Worm (Caenorhabditis elegans) whole organism, L4 larva: ENCODE results near the gene ceh-40.

Experiments
- ceh-82 ChIP-seq: sonication (generic microtip); optimal IDR thresholded peaks from 2 replicates; lab custom pipeline; 2017; ENCODE audit warnings: missing biosample characterization, missing genetic modification characterization
- ctbp-1 ChIP-seq: fragments of 200-800 bp; sonication (Bioruptor generic); IDR thresholded peaks from 2 replicates; pipeline ENCODE4 v1.3.6; 2022; ENCODE audit warnings: missing genetic modification reagents, missing genetic modification characterization, missing compliant biosample characterization
- fos-1 ChIP-seq: fragments of 150-350 bp; optimal IDR thresholded peaks from 2 replicates; lab custom pipeline; 2014; ENCODE audit warnings: missing biosample characterization, missing genetic modification characterization
- jun-1 ChIP-seq: fragments of 150-350 bp; optimal IDR thresholded peaks from 2 replicates; lab custom pipeline; 2014; ENCODE audit warnings: missing biosample characterization, missing genetic modification reagents, missing genetic modification characterization
- lin-13 ChIP-seq: fragments of 150-350 bp; optimal IDR thresholded peaks from 2 replicates; lab custom pipeline; 2014; ENCODE audit warnings: missing biosample characterization, missing genetic modification reagents, missing genetic modification characterization
- lir-3 ChIP-seq: sonication (generic microtip); optimal IDR thresholded peaks from 2 replicates; lab custom pipeline; 2016; ENCODE audit warnings: mild to moderate bottlenecking, missing genetic modification characterization, missing compliant biosample characterization
- nhr-237 ChIP-seq: sonication (generic microtip); optimal IDR thresholded peaks from 2 replicates; lab custom pipeline; 2017; ENCODE audit warnings: missing biosample characterization, missing genetic modification characterization
- nhr-77 ChIP-seq: fragments of 150-350 bp; optimal IDR thresholded peaks from 2 replicates; lab custom pipeline; 2014; ENCODE audit warnings: missing biosample characterization, missing genetic modification characterization
- pha-4 ChIP-seq, 2 experiments: fragments of 150-350 bp in 1 of 2; fragments of 200-800 bp in 1 of 2; sonication (Bioruptor generic) in 1 of 2; IDR thresholded peaks in 1 of 2; optimal IDR thresholded peaks in 1 of 2; 2 replicates each; pipeline versions ENCODE4 v1.3.6 to Lab custom; 2014 to 2022; ENCODE audit warnings: missing genetic modification characterization in 2 of 2, missing genetic modification reagents in 2 of 2, missing biosample characterization in 1 of 2, missing compliant biosample characterization in 1 of 2
- skn-1 ChIP-seq: fragments of 150-350 bp; optimal IDR thresholded peaks from 2 replicates; lab custom pipeline; 2014; ENCODE audit warnings: missing biosample characterization, missing genetic modification characterization
- unc-62 ChIP-seq, 3 experiments: fragments of 150-350 bp in 1 of 3; sonication (generic microtip); optimal IDR thresholded peaks in 2 of 3; peaks in 1 of 3; 1 replicate in 1 of 3; 2 replicates in 2 of 3; lab custom pipeline; 2014 to 2017; ENCODE audit warnings: missing biosample characterization in 3 of 3, missing genetic modification characterization in 3 of 3, missing genetic modification reagents in 3 of 3, missing genotype in 1 of 3
- zip-2 ChIP-seq: fragments of 150-350 bp; optimal IDR thresholded peaks from 2 replicates; lab custom pipeline; 2014; ENCODE audit warnings: missing biosample characterization, missing genetic modification characterization
- ztf-11 ChIP-seq: fragments of 150-350 bp; optimal IDR thresholded peaks from 2 replicates; lab custom pipeline; 2014; ENCODE audit warnings: missing biosample characterization, missing genetic modification characterization

DNA sequence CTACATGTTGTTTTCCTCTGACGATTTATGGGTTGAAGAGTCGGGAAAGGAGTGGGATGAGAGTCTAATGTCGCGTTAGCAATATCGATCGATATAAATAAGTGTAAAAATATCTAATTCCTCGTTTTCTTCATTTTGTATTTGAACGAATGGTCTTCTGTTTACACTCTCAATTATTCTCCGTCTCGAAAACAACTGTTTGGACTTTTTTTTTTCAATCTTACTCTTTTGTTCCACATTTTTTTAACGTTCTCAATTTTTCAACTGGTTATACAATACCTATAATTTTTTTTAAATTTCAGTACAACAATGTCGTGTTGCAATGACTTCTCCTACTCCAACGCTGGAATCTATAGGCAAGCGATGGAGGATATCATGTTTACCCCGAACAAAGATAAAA lies 780 bp upstream of the ceh-40 start, which contains the start of gene F17A2.13:
- TF ChIP-seq lir-3 (tag; lab: Kevin White, UChicago) (no peak), fos-1 (tag; lab: Kevin White, UChicago) (no peak), nhr-77 (tag; lab: Kevin White, UChicago) (no peak), ztf-11 (tag; lab: Kevin White, UChicago) (no peak), ctbp-1 (GFP tag; lab: Robert Waterston, UW) (no peak), zip-2 (tag; lab: Kevin White, UChicago) (no peak), pha-4 (GFP tag; IDR thresholded peaks at IDR 0.05; lab: Robert Waterston, UW) (no peak), pha-4 (tag; optimal IDR thresholded peaks at IDR 0.05; lab: Kevin White, UChicago) (no peak), ceh-82 (tag; lab: Kevin White, UChicago) (no peak), skn-1 (tag; lab: Kevin White, UChicago) (no peak), lin-13 (GFP tag; lab: Kevin White, UChicago) (no peak), nhr-237 (tag; lab: Kevin White, UChicago) (no peak), jun-1 (no peak), unc-62 (GFP tag; optimal IDR thresholded peaks at IDR 0.05 in 1 of 2; lab: Kevin White, UChicago) (no peak), unc-62 (tag; optimal IDR thresholded peaks at IDR 0.05; lab: Kevin White, UChicago) (no peak)
